Fruit fly (Drosophila melanogaster): ENCODE results near the gene Act87E.
A peak's percentile ranks its signal among the peaks of the same experiment; 100 is the strongest.

Act87E gene

dm6 chr3R:13453955-13454354 lies 28.2 kb downstream of the Act87E start:
- TF ChIP-seq CG4496 (GFP tag; IDR thresholded peaks at IDR 0.05) = no peak
- no peak for TF ChIP-seq gl (tag; optimal IDR thresholded peaks at IDR 0.05)
- TF ChIP-seq CG9948 (tag; optimal IDR thresholded peaks at IDR 0.05) = no peak
- TF ChIP-seq CG10348 (GFP tag; IDR thresholded peaks at IDR 0.05) = no peak
- no peak for TF ChIP-seq CG13204 (GFP tag; optimal IDR thresholded peaks at IDR 0.05)
- no peak for TF ChIP-seq CG17806 (tag; optimal IDR thresholded peaks at IDR 0.05)
- TF ChIP-seq Pif1A (GFP tag; optimal IDR thresholded peaks at IDR 0.05) = no peak
- no peak for TF ChIP-seq CG14655 (GFP tag; optimal IDR thresholded peaks at IDR 0.05)
- TF ChIP-seq Snoo (tag; optimal IDR thresholded peaks at IDR 0.05) = no peak
- TF ChIP-seq CG8159 (tag; optimal IDR thresholded peaks at IDR 0.05) = no peak
- no peak for TF ChIP-seq CG12605 (GFP tag; IDR thresholded peaks at IDR 0.05)
- TF ChIP-seq CG34367 (tag; optimal IDR thresholded peaks at IDR 0.05) = no peak

- TF ChIP-seq EcR (GFP tag; optimal IDR thresholded peaks at IDR 0.05) (peak; percentile 45), gl (tag; optimal IDR thresholded peaks at IDR 0.05) (no peak)
These were observed 40.2 kb downstream of the Act87E start for dm6 chr3R:13465705-13466608.

- TF ChIP-seq Snoo (tag; optimal IDR thresholded peaks at IDR 0.05) = no peak
- TF ChIP-seq CG9948 (tag; optimal IDR thresholded peaks at IDR 0.05) = peak; percentile 16
- peak; percentile 7 for TF ChIP-seq CG34367 (tag; optimal IDR thresholded peaks at IDR 0.05)
- TF ChIP-seq CG15710 (tag; optimal IDR thresholded peaks at IDR 0.05) = peak; percentile 18
- TF ChIP-seq CG17806 (tag; optimal IDR thresholded peaks at IDR 0.05) = peak; percentile 21
- 0 out of 2 replicates have a peak, but pooled peaks have one; percentile 14 for TF ChIP-seq CG32121 (GFP tag; IDR thresholded peaks at IDR 0.05)
- no peak for TF ChIP-seq EcR (GFP tag; optimal IDR thresholded peaks at IDR 0.05)
These were observed 43.5 kb downstream of the Act87E start for dm6 chr3R:13469246-13469645.

- TF ChIP-seq fd96Ca (GFP tag; IDR thresholded peaks at IDR 0.05) (no peak), CG17806 (tag; optimal IDR thresholded peaks at IDR 0.05) (no peak), CG15710 (tag; optimal IDR thresholded peaks at IDR 0.05) (no peak), D1 (tag; optimal IDR thresholded peaks at IDR 0.05) (no peak), Snoo (tag; optimal IDR thresholded peaks at IDR 0.05) (no peak), gl (tag; optimal IDR thresholded peaks at IDR 0.05) (no peak), CG4496 (GFP tag; IDR thresholded peaks at IDR 0.05) (no peak), CG8301 (tag; optimal IDR thresholded peaks at IDR 0.05) (no peak), CG34367 (tag; optimal IDR thresholded peaks at IDR 0.05) (no peak), Pif1B (GFP tag; optimal IDR thresholded peaks at IDR 0.05) (no peak), CG13204 (GFP tag; optimal IDR thresholded peaks at IDR 0.05) (no peak), CG32121 (GFP tag; IDR thresholded peaks at IDR 0.05) (no peak), CG10348 (GFP tag; IDR thresholded peaks at IDR 0.05) (no peak), CG8159 (tag; optimal IDR thresholded peaks at IDR 0.05) (no peak), Pif1A (GFP tag; optimal IDR thresholded peaks at IDR 0.05) (no peak), CG9948 (tag; optimal IDR thresholded peaks at IDR 0.05) (no peak), Ets98B (GFP tag; IDR thresholded peaks at IDR 0.05) (no peak), EcR (GFP tag; optimal IDR thresholded peaks at IDR 0.05) (no peak)
These were observed 45.5 kb downstream of the Act87E start for dm6 chr3R:13471329-13471728.
